Fruit fly (Drosophila melanogaster) whole organism, embryonic: ENCODE data around the gene CG32631.

Experiments
- B-H1 ChIP-seq: fragments of 200-800 bp; sonication (Bioruptor generic); IDR thresholded peaks from 3 replicates; pipeline ENCODE4 v1.3.6; 2022; ENCODE audit warnings: missing biosample characterization, missing genetic modification characterization
- CG10209 ChIP-seq: fragments of 200-800 bp; sonication (Bioruptor generic); optimal IDR thresholded peaks from 3 replicates; lab custom pipeline; 2017; ENCODE audit warnings: missing biosample characterization, mild to moderate bottlenecking, missing genetic modification characterization, missing genetic modification reagents
- CG10267 ChIP-seq: fragments of 200-800 bp; sonication (Bioruptor generic); optimal IDR thresholded peaks from 2 replicates; lab custom pipeline; 2018; ENCODE audit warnings: missing biosample characterization, mild to moderate bottlenecking, missing genetic modification characterization, moderate library complexity
- CG10959 ChIP-seq: fragments of 200-800 bp; sonication (Bioruptor generic); IDR thresholded peaks from 2 replicates; pipeline ENCODE4 v1.3.6; 2022; ENCODE audit warnings: missing biosample characterization, missing genetic modification characterization
- CG11085 ChIP-seq: fragments of 200-800 bp; sonication (Bioruptor generic); IDR thresholded peaks from 2 replicates; pipeline ENCODE4 v1.3.6; 2022; ENCODE audit warnings: missing biosample characterization, missing genetic modification characterization
- CG12744 ChIP-seq: fragments of 200-800 bp; sonication (Bioruptor generic); optimal IDR thresholded peaks from 2 replicates; lab custom pipeline; 2016; ENCODE audit warnings: missing biosample characterization, missing genetic modification characterization
- CG12769 ChIP-seq: fragments of 200-800 bp; sonication (Bioruptor generic); optimal IDR thresholded peaks from 2 replicates; lab custom pipeline; 2019; ENCODE audit warnings: missing biosample characterization, mild to moderate bottlenecking, missing genetic modification characterization, moderate library complexity
- CG15696 ChIP-seq: fragments of 200-800 bp; sonication (Bioruptor generic); optimal IDR thresholded peaks from 2 replicates; lab custom pipeline; 2019; ENCODE audit warnings: missing biosample characterization, mild to moderate bottlenecking, missing genetic modification characterization, moderate library complexity
- CG17802 ChIP-seq: fragments of 200-800 bp; sonication (Bioruptor generic); optimal IDR thresholded peaks from 2 replicates; lab custom pipeline; 2018; ENCODE audit warnings: missing biosample characterization, mild to moderate bottlenecking, missing genetic modification characterization, moderate library complexity
- CG18599 ChIP-seq: fragments of 200-800 bp; sonication (Bioruptor generic); optimal IDR thresholded peaks from 3 replicates; lab custom pipeline; 2017; ENCODE audit warnings: missing biosample characterization, missing genetic modification characterization, mild to moderate bottlenecking, moderate library complexity, missing genetic modification reagents
- CG18764 ChIP-seq: fragments of 200-800 bp; sonication (Bioruptor generic); optimal IDR thresholded peaks from 3 replicates; lab custom pipeline; 2016; ENCODE audit warnings: missing biosample characterization, missing genetic modification characterization
- CG2199 ChIP-seq: fragments of 200-800 bp; sonication (Bioruptor generic); IDR thresholded peaks from 3 replicates; pipeline ENCODE4 v1.3.6; 2022; ENCODE audit warnings: missing biosample characterization, missing genetic modification characterization
- CG4424 ChIP-seq: fragments of 200-800 bp; sonication (Bioruptor generic); optimal IDR thresholded peaks from 3 replicates; lab custom pipeline; 2016; ENCODE audit warnings: missing biosample characterization, missing genetic modification characterization
- CG4707 ChIP-seq: fragments of 200-800 bp; sonication (Bioruptor generic); optimal IDR thresholded peaks from 2 replicates; lab custom pipeline; 2018; ENCODE audit warnings: missing biosample characterization, mild to moderate bottlenecking, missing genetic modification characterization, moderate library complexity
- CG5180 ChIP-seq: fragments of 200-800 bp; sonication (Bioruptor generic); optimal IDR thresholded peaks from 3 replicates; lab custom pipeline; 2017; ENCODE audit warnings: missing biosample characterization, missing genetic modification characterization, mild to moderate bottlenecking, moderate library complexity, missing genetic modification reagents
- CG5245 ChIP-seq: fragments of 200-800 bp; sonication (Bioruptor generic); optimal IDR thresholded peaks from 3 replicates; lab custom pipeline; 2016; ENCODE audit warnings: missing biosample characterization, missing genetic modification characterization
- CG7556 ChIP-seq: fragments of 200-800 bp; sonication (Bioruptor generic); optimal IDR thresholded peaks from 2 replicates; lab custom pipeline; 2017; ENCODE audit warnings: missing biosample characterization, mild to moderate bottlenecking, missing genetic modification characterization
- CG7987 ChIP-seq: fragments of 200-800 bp; sonication (Bioruptor generic); optimal IDR thresholded peaks from 2 replicates; lab custom pipeline; 2018; ENCODE audit warnings: missing biosample characterization, mild to moderate bottlenecking, missing genetic modification characterization, moderate library complexity
- CG8290 ChIP-seq, 3 experiments: fragments of 200-800 bp; sonication (Bioruptor generic); optimal IDR thresholded peaks; 2 replicates each; lab custom pipeline; 2016 to 2019; ENCODE audit warnings: missing biosample characterization in 3 of 3, missing genetic modification characterization in 3 of 3, mild to moderate bottlenecking in 2 of 3, moderate library complexity in 1 of 3
- CHES-1-like ChIP-seq: fragments of 200-800 bp; sonication (Bioruptor generic); optimal IDR thresholded peaks from 2 replicates; lab custom pipeline; 2016; ENCODE audit warnings: missing biosample characterization, missing genetic modification characterization
- D19B ChIP-seq: fragments of 200-800 bp; sonication (Bioruptor generic); optimal IDR thresholded peaks from 2 replicates; lab custom pipeline; 2017; ENCODE audit warnings: missing biosample characterization, mild to moderate bottlenecking, missing genetic modification characterization
- Doc2 ChIP-seq: fragments of 200-800 bp; sonication (Bioruptor generic); IDR thresholded peaks from 2 replicates; pipeline ENCODE4 v1.3.6; 2022; ENCODE audit warnings: missing biosample characterization, missing genetic modification characterization
- Dp ChIP-seq: fragments of 200-800 bp; sonication (Bioruptor generic); optimal IDR thresholded peaks from 2 replicates; lab custom pipeline; 2018; ENCODE audit warnings: missing biosample characterization, mild to moderate bottlenecking, missing genetic modification characterization, moderate library complexity
- Fer1 ChIP-seq: fragments of 200-800 bp; sonication (Bioruptor generic); optimal IDR thresholded peaks from 2 replicates; lab custom pipeline; 2017; ENCODE audit warnings: missing biosample characterization, mild to moderate bottlenecking, missing genetic modification characterization
- Hr78 ChIP-seq, 2 experiments: fragments of 200-800 bp in 1 of 2; fragments of >200 bp in 1 of 2; sonication (Bioruptor generic) in 1 of 2; optimal IDR thresholded peaks; 2 replicates each; lab custom pipeline; 2017 to 2019; ENCODE audit warnings: missing biosample characterization in 2 of 2, missing genetic modification characterization in 2 of 2, mild to moderate bottlenecking in 1 of 2, moderate library complexity in 1 of 2
- MESR4 ChIP-seq: fragments of 200-800 bp; sonication (Bioruptor generic); optimal IDR thresholded peaks from 2 replicates; lab custom pipeline; 2018; ENCODE audit warnings: missing biosample characterization, mild to moderate bottlenecking, missing genetic modification characterization, moderate library complexity
- MTF-1 ChIP-seq: fragments of 200-800 bp; sonication (Bioruptor generic); optimal IDR thresholded peaks from 2 replicates; lab custom pipeline; 2018; ENCODE audit warnings: missing biosample characterization, mild to moderate bottlenecking, missing genetic modification characterization, borderline replicate concordance
- Med ChIP-seq: fragments of 200-800 bp; sonication (Bioruptor generic); peaks from one replicate; lab custom pipeline; 2016; ENCODE audit warnings: missing biosample characterization, missing genetic modification characterization, mild to moderate bottlenecking, inconsistent platforms, moderate library complexity
- Myb ChIP-seq: fragments of 200-800 bp; sonication (Bioruptor generic); optimal IDR thresholded peaks from 2 replicates; lab custom pipeline; 2016; ENCODE audit warnings: missing biosample characterization, missing genetic modification characterization
- PHDP ChIP-seq: fragments of 200-800 bp; sonication (Bioruptor generic); optimal IDR thresholded peaks from 3 replicates; lab custom pipeline; 2018; ENCODE audit warnings: missing biosample characterization, mild to moderate bottlenecking, missing genetic modification characterization, moderate library complexity
- Sin3A ChIP-seq: fragments of >200 bp; optimal IDR thresholded peaks from 2 replicates; lab custom pipeline; 2018
- ac ChIP-seq: fragments of 200-800 bp; sonication (Bioruptor generic); optimal IDR thresholded peaks from 3 replicates; lab custom pipeline; 2017; ENCODE audit warnings: missing biosample characterization, mild to moderate bottlenecking, missing genetic modification characterization
- chinmo ChIP-seq: fragments of 200-800 bp; sonication (Bioruptor generic); IDR thresholded peaks from 4 replicates; pipeline ENCODE4 v1.3.6; 2022; ENCODE audit warnings: missing biosample characterization, missing genetic modification characterization; ENCODE audit not compliant: partially characterized antibody
- ci ChIP-seq: fragments of 200-800 bp; sonication (Bioruptor generic); IDR thresholded peaks from 3 replicates; pipeline ENCODE4 v1.3.6; 2022; ENCODE audit warnings: missing biosample characterization, missing genetic modification characterization
- corto ChIP-seq: fragments of 200-800 bp; sonication (Bioruptor generic); optimal IDR thresholded peaks from 2 replicates; lab custom pipeline; 2016; ENCODE audit warnings: missing biosample characterization, mild to moderate bottlenecking, missing genetic modification characterization, moderate library complexity
- cwo ChIP-seq: fragments of 200-800 bp; sonication (Bioruptor generic); optimal IDR thresholded peaks from 3 replicates; lab custom pipeline; 2017; ENCODE audit warnings: missing biosample characterization, missing genetic modification characterization, mild to moderate bottlenecking, moderate library complexity, missing genetic modification reagents
- dysf ChIP-seq: fragments of 200-800 bp; sonication (Bioruptor generic); IDR thresholded peaks from 3 replicates; pipeline ENCODE4 v1.3.6; 2022; ENCODE audit warnings: missing biosample characterization, missing genetic modification characterization
- eve ChIP-seq, 2 experiments: fragments of >200 bp; optimal IDR thresholded peaks; 2 replicates each; lab custom pipeline; 2017; ENCODE audit warnings: missing biosample characterization in 2 of 2, missing genetic modification characterization in 2 of 2
- ewg ChIP-seq: fragments of 200-800 bp; sonication (Bioruptor generic); optimal IDR thresholded peaks from 3 replicates; lab custom pipeline; 2017; ENCODE audit warnings: mild to moderate bottlenecking, missing biosample characterization, missing genetic modification reagents, missing genetic modification characterization
- eyg ChIP-seq: fragments of 200-800 bp; sonication (Bioruptor generic); optimal IDR thresholded peaks from 3 replicates; lab custom pipeline; 2016; ENCODE audit warnings: missing biosample characterization, missing genetic modification characterization
- gfzf ChIP-seq: fragments of 200-800 bp; sonication (Bioruptor generic); optimal IDR thresholded peaks from 2 replicates; lab custom pipeline; 2016; ENCODE audit warnings: missing biosample characterization, mild to moderate bottlenecking, missing genetic modification characterization, moderate library complexity
- rib ChIP-seq: fragments of 200-800 bp; sonication (Bioruptor generic); IDR thresholded peaks from 2 replicates; pipeline ENCODE4 v1.3.6; 2022; ENCODE audit warnings: missing biosample characterization, missing genetic modification characterization
- sens ChIP-seq: fragments of 200-800 bp; sonication (Bioruptor generic); peaks from one replicate; lab custom pipeline; 2016; ENCODE audit warnings: missing biosample characterization, missing genetic modification characterization
- seq ChIP-seq: fragments of 200-800 bp; sonication (Bioruptor generic); IDR thresholded peaks from 2 replicates; pipeline ENCODE4 v1.3.6; 2022; ENCODE audit warnings: missing biosample characterization, missing genetic modification characterization
- shn ChIP-seq: fragments of 200-800 bp; sonication (Bioruptor generic); optimal IDR thresholded peaks from 3 replicates; lab custom pipeline; 2016; ENCODE audit warnings: missing biosample characterization, missing genetic modification characterization
- ssp ChIP-seq: fragments of 200-800 bp; sonication (Bioruptor generic); IDR thresholded peaks from 2 replicates; pipeline ENCODE4 v1.3.6; 2022; ENCODE audit warnings: missing biosample characterization, missing genetic modification characterization
- tin ChIP-seq: fragments of 200-800 bp; sonication (Bioruptor generic); optimal IDR thresholded peaks from 3 replicates; lab custom pipeline; 2016; ENCODE audit warnings: missing biosample characterization, missing genetic modification characterization
- wdn ChIP-seq: fragments of 200-800 bp; sonication (Bioruptor generic); IDR thresholded peaks from 2 replicates; pipeline ENCODE4 v1.3.6; 2022; ENCODE audit warnings: missing biosample characterization, missing genetic modification characterization

The CG32631 gene

dm6 chrX:13568127-13568526 is 11.9 kb downstream of the CG32631 start (continued):
- TF ChIP-seq CHES-1-like, result no peak
- no peak for TF ChIP-seq Dp (GFP tag; lab: Kevin White, UChicago)
- peak in 1 of 2 experiments; percentile 30 for TF ChIP-seq eve (GFP tag; optimal IDR thresholded peaks at IDR 0.05; lab: Kevin White, UChicago)
- TF ChIP-seq MTF-1 (GFP tag; lab: Kevin White, UChicago), result no peak
- TF ChIP-seq ac (GFP tag; lab: Kevin White, UChicago), result no peak
- TF ChIP-seq CG2199 (GFP tag; lab: Robert Waterston, UW), result no peak
- no peak for TF ChIP-seq shn (GFP tag; lab: Kevin White, UChicago)
- no peak for TF ChIP-seq CG10959 (GFP tag; lab: Robert Waterston, UW)
- no peak for TF ChIP-seq chinmo (GFP tag; lab: Robert Waterston, UW)
- peak; percentile 70 for TF ChIP-seq sens
- TF ChIP-seq Sin3A (lab: Kevin White, UChicago), result no peak
- TF ChIP-seq Hr78 (GFP tag; optimal IDR thresholded peaks at IDR 0.05; lab: Kevin White, UChicago), result no peak
- TF ChIP-seq PHDP (tag; lab: Kevin White, UChicago), result no peak
- TF ChIP-seq CG17802, result no peak
- no peak for TF ChIP-seq CG10267 (tag; lab: Kevin White, UChicago)
- no peak for TF ChIP-seq CG18764 (GFP tag; lab: Kevin White, UChicago)
- TF ChIP-seq CG12744, result no peak

dm6 chrX:13568841-13569240 is 12.6 kb downstream of the CG32631 start:
- peak; percentile 1 for TF ChIP-seq sens
- no peak for TF ChIP-seq ci (GFP tag; lab: Robert Waterston, UW)

dm6 chrX:13570255-13570654 is 14.0 kb downstream of the CG32631 start:
- TF ChIP-seq rib (no peak), CG10209 (GFP tag; lab: Kevin White, UChicago) (peak; percentile 21), Doc2 (GFP tag; lab: Robert Waterston, UW) (no peak), CG4424 (GFP tag; lab: Kevin White, UChicago) (peak; percentile 0), Myb (GFP tag; lab: Kevin White, UChicago) (no peak), ewg (GFP tag; lab: Kevin White, UChicago) (no peak), ssp (GFP tag; lab: Robert Waterston, UW) (no peak), CG5180 (GFP tag; lab: Kevin White, UChicago) (peak; percentile 10), corto (GFP tag; lab: Kevin White, UChicago) (no peak), B-H1 (GFP tag; lab: Robert Waterston, UW) (no peak; the same call in 2 of the 3 replicates), CG5245 (GFP tag; lab: Kevin White, UChicago) (no peak), ci (GFP tag; lab: Robert Waterston, UW) (no peak), D19B (no peak), gfzf (GFP tag; lab: Kevin White, UChicago) (no peak), CG7556 (GFP tag; lab: Kevin White, UChicago) (no peak), Fer1 (GFP tag; lab: Kevin White, UChicago) (peak; percentile 39), CG15696 (tag; lab: Kevin White, UChicago) (no peak), CG11085 (GFP tag; lab: Robert Waterston, UW) (no peak), MESR4 (GFP tag; lab: Kevin White, UChicago) (no peak), dysf (GFP tag; lab: Robert Waterston, UW) (0 out of 3 replicates have a peak, but pooled peaks have one; percentile 28), Med (GFP tag; lab: Kevin White, UChicago) (peak; percentile 68), tin (GFP tag; lab: Kevin White, UChicago) (no peak), CG8290 (GFP tag; optimal IDR thresholded peaks at IDR 0.05; lab: Kevin White, UChicago) (no peak), CG8290 (tag; optimal IDR thresholded peaks at IDR 0.05; lab: Kevin White, UChicago) (peak in 1 of 2 experiments; percentile 63), CG7987 (GFP tag; lab: Kevin White, UChicago) (peak; percentile 5), seq (GFP tag; lab: Robert Waterston, UW) (no peak), CG12769 (tag; lab: Kevin White, UChicago) (peak; percentile 48), CG18599 (peak; percentile 61), cwo (GFP tag; lab: Kevin White, UChicago) (peak; percentile 9), eyg (no peak), CG4707 (GFP tag; lab: Kevin White, UChicago) (peak; percentile 21), wdn (GFP tag; lab: Robert Waterston, UW) (no peak)
